Fruit fly (Drosophila melanogaster): Measurements from ENCODE around the gene Z600.

DNA sequence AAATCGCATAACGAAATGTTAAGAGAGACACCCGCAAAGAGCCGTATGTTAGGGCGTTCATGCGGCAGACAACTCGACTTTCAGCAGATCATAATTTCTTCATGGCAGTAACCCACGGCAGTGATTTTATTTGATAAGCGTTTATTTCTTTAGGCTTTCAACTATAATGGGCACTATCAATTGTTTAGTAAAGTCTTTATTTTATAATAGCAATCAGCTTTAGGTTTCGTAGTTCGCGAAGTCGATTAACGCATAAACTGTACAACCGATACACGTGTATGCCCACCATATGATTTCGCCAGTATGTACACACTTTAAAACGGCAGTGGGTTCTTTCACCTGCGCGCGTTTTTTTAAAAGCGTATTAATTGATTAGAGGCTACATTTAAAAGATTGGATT is 628 bp upstream of the Z600 start, which contains the start of gene CG7841:
- TF ChIP-seq CG8478 (optimal IDR thresholded peaks at IDR 0.05) = no peak
- TF ChIP-seq usp (GFP tag; optimal IDR thresholded peaks at IDR 0.05) = no peak
- no peak for TF ChIP-seq pan (optimal IDR thresholded peaks at IDR 0.05)
- peak in 1 of 2 experiments; percentile 54 for TF ChIP-seq EcR (GFP tag; optimal IDR thresholded peaks at IDR 0.05)
